Worm (Caenorhabditis elegans): Measurements from ENCODE around the gene B0238.15.

ce11 chrV:5225660-5226059 lies 14.3 kb upstream of the B0238.15 start:
- TF ChIP-seq lsy-2 (tag; optimal IDR thresholded peaks at IDR 0.05), result no peak
- TF ChIP-seq hmg-1.1 (GFP tag; IDR thresholded peaks at IDR 0.05), result no peak
- no peak for TF ChIP-seq unc-62 (GFP tag; optimal IDR thresholded peaks at IDR 0.05 in 1 of 2)
- no peak for TF ChIP-seq unc-62 (tag; optimal IDR thresholded peaks at IDR 0.05)
- TF ChIP-seq lim-7 (GFP tag; IDR thresholded peaks at IDR 0.05), result no peak
- TF ChIP-seq ama-1 (optimal IDR thresholded peaks at IDR 0.05), result no peak
- no peak for TF ChIP-seq unc-39 (tag; optimal IDR thresholded peaks at IDR 0.05)
- TF ChIP-seq rbr-2 (tag; optimal IDR thresholded peaks at IDR 0.05), result no peak
- TF ChIP-seq egl-27 (tag; optimal IDR thresholded peaks at IDR 0.05), result no peak
- TF ChIP-seq nhr-11 (tag; optimal IDR thresholded peaks at IDR 0.05), result no peak
- TF ChIP-seq aha-1 (tag), result no peak
- no peak for TF ChIP-seq nhr-28 (tag; optimal IDR thresholded peaks at IDR 0.05)
- no peak for TF ChIP-seq dve-1 (tag; optimal IDR thresholded peaks at IDR 0.05; ENCODE audit: insufficient read depth)
- TF ChIP-seq lin-39 (tag; optimal IDR thresholded peaks at IDR 0.05), result no peak
- no peak for TF ChIP-seq R02D3.7 (tag; optimal IDR thresholded peaks at IDR 0.05)
